Worm (Caenorhabditis elegans) whole organism, mixed stage, embryonic: ENCODE data around the gene F13A7.11.

Experiments used
- hlh-1 ChIP-seq: fragments of 150-350 bp; optimal IDR thresholded peaks from 2 replicates; lab custom pipeline; 2014; ENCODE audit warnings: missing biosample characterization, missing genetic modification reagents, missing genetic modification characterization
- lin-13 ChIP-seq: fragments of 150-350 bp; optimal IDR thresholded peaks from 2 replicates; lab custom pipeline; 2014; ENCODE audit warnings: missing biosample characterization, missing genetic modification characterization
- nhr-237 ChIP-seq: fragments of 150-350 bp; optimal IDR thresholded peaks from 2 replicates; lab custom pipeline; 2014; ENCODE audit warnings: missing biosample characterization, missing genetic modification characterization
- tbx-8 ChIP-seq: fragments of 200-800 bp; sonication (Bioruptor generic); optimal IDR thresholded peaks from 2 replicates; lab custom pipeline; 2018; ENCODE audit warnings: mild to moderate bottlenecking, missing genetic modification characterization, moderate library complexity, missing compliant biosample characterization
- unc-39 ChIP-seq: fragments of 150-350 bp; optimal IDR thresholded peaks from 2 replicates; lab custom pipeline; 2014; ENCODE audit warnings: missing biosample characterization, missing genetic modification characterization

DNA sequence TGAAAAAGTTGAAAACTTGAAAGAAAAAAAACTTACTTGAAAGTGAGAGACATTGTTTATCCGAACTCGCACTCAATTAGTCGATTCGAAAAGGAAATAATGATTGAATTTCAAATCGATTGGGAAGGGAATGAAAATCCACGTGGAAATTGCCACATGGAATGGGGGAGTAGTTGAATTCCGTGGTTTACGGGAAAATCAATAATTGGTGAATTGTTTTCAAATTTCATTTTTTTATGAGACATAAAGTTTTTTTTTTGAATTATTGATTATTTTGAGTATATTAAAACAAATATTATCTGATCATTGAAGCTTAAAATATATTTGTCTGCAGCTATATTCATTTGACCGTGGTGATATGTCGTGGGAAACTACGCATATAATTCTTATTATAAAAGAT lies 17.3 kb downstream of the F13A7.11 start, which contains the start of gene F13A7.1:
- TF ChIP-seq nhr-237 (no peak), hlh-1 (tag; lab: Kevin White, UChicago) (no peak), lin-13 (no peak), tbx-8 (no peak), unc-39 (no peak)
